Worm (Caenorhabditis elegans): ENCODE measurements around the gene F42E8.1.

Gene F42E8.1

ce11 chrV:13105840-13106429 is 44.0 kb downstream of the F42E8.1 start:
- no peak for TF ChIP-seq him-1 (tag; optimal IDR thresholded peaks at IDR 0.05)
- TF ChIP-seq W03F9.2 (tag; optimal IDR thresholded peaks at IDR 0.05), result no peak
- TF ChIP-seq dao-5 (tag; optimal IDR thresholded peaks at IDR 0.05), result no peak

ce11 chrV:13111599-13112191 is 49.8 kb downstream of the F42E8.1 start:
- TF ChIP-seq dao-5 (tag; optimal IDR thresholded peaks at IDR 0.05), result no peak

ce11 chrV:13112937-13113497 is 51.1 kb downstream of the F42E8.1 start:
- TF ChIP-seq him-1 (tag; optimal IDR thresholded peaks at IDR 0.05) (no peak), dao-5 (tag; optimal IDR thresholded peaks at IDR 0.05) (no peak), W03F9.2 (tag; optimal IDR thresholded peaks at IDR 0.05) (no peak)

Data from whole organism, L4/young adult.